Worm (Caenorhabditis elegans): ENCODE measurements around the gene F25H9.7.

The F25H9.7 gene

DNA sequence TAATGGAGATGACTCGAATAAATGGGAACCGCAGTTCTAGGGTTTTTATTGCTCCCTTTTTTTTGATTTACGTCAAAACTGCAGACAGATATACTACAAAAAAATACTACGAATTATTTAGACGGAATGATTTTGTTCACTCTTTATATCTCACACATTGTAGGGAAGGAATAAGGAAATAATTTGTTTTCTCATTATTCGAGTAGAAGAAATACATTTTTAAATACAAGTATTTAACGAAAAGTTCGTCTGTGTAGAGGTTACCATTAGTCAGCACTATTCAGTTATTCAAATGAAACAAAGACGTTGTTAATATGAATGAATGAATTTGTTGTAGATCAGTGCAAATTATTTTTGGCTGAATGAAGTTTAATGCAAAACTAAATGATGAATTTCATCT is 41.4 kb upstream of the F25H9.7 start, which contains the start of gene srd-18:
Gene srd-18, minus strand, starts transcription at position 101 of the 400 bp plus-strand sequence.
- no peak for TF ChIP-seq lsy-2 (tag; optimal IDR thresholded peaks at IDR 0.05)
- TF ChIP-seq unc-39 (tag; optimal IDR thresholded peaks at IDR 0.05): no peak
- no peak for TF ChIP-seq ztf-11 (tag; optimal IDR thresholded peaks at IDR 0.05)
- no peak for TF ChIP-seq nhr-2 (tag; optimal IDR thresholded peaks at IDR 0.05)
- no peak for TF ChIP-seq blmp-1 (tag; optimal IDR thresholded peaks at IDR 0.05)
- TF ChIP-seq drap-1 (GFP tag; optimal IDR thresholded peaks at IDR 0.05): no peak
- TF ChIP-seq ham-2 (GFP tag; optimal IDR thresholded peaks at IDR 0.05): no peak
- TF ChIP-seq mep-1 (tag; optimal IDR thresholded peaks at IDR 0.05): no peak
- no peak for TF ChIP-seq sem-2 (GFP tag; optimal IDR thresholded peaks at IDR 0.05)
- no peak for TF ChIP-seq ceh-39 (tag; optimal IDR thresholded peaks at IDR 0.05)
- no peak for TF ChIP-seq tbx-8 (GFP tag; optimal IDR thresholded peaks at IDR 0.05)
- TF ChIP-seq nhr-76 (tag; optimal IDR thresholded peaks at IDR 0.05): no peak
- no peak for TF ChIP-seq unc-120 (tag; optimal IDR thresholded peaks at IDR 0.05; ENCODE audit: poor library complexity, severe bottlenecking)
- no peak for TF ChIP-seq lin-32 (GFP tag; optimal IDR thresholded peaks at IDR 0.05)
- TF ChIP-seq zip-8 (tag; optimal IDR thresholded peaks at IDR 0.05): no peak

DNA sequence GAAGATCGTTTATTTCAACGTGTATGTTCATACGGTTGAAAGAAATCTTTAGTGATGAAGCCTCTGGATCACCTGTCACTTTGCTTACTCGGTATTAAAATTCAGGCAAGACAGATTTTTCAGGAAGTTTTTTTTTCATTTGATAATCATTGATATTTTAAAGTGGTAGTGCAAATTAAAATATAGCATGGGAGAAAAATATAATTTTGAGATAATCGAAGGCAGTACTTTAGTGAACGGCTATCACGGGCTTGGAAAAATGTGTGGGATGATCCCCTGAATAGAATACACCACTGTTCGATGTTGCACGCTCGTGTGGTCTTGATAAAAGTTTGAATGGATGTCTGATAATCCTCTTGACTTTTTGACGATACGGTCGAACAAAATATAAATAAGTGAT is 40.8 kb upstream of the F25H9.7 start:
- TF ChIP-seq M03D4.4 (tag; optimal IDR thresholded peaks at IDR 0.05): no peak
- TF ChIP-seq lin-13 (tag; optimal IDR thresholded peaks at IDR 0.05): no peak
- TF ChIP-seq ceh-83 (GFP tag; optimal IDR thresholded peaks at IDR 0.05): no peak
- no peak for TF ChIP-seq nhr-76 (tag; optimal IDR thresholded peaks at IDR 0.05)
- TF ChIP-seq zip-8 (tag; optimal IDR thresholded peaks at IDR 0.05): no peak
- no peak for TF ChIP-seq pha-4 (tag; optimal IDR thresholded peaks at IDR 0.05)

DNA sequence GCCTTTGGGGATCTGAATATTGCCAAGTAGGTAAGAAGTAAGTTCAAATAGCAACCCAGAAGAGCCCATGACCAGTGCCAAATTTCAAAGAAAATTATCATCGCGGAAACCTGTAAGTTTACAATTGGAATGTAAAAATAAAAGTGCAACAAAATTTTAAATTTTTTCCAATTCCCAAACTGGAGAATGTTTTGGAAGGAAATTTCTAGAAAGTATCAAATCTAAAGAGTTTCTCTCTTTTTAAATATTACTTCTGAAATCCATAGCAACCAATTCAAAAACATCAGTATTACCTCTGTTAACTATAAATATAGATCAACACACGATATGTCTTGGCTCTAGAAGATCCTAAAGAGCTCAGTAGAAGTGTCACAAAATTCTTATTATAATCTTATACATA is 39.5 kb upstream of the F25H9.7 start, which contains the start of gene srd-19:
Gene srd-19, minus strand, starts transcription at position 101 of the 400 bp plus-strand sequence.
- TF ChIP-seq bed-3 (GFP tag; optimal IDR thresholded peaks at IDR 0.05) (no peak), mls-2 (tag; optimal IDR thresholded peaks at IDR 0.05) (no peak), cnd-1 (tag; optimal IDR thresholded peaks at IDR 0.05) (no peak), ceh-43 (GFP tag; optimal IDR thresholded peaks at IDR 0.05) (no peak), hlh-1 (tag; optimal IDR thresholded peaks at IDR 0.05) (no peak), ham-2 (GFP tag; optimal IDR thresholded peaks at IDR 0.05) (no peak), pha-4 (tag; optimal IDR thresholded peaks at IDR 0.05) (no peak), elt-1 (tag; optimal IDR thresholded peaks at IDR 0.05; ENCODE audit: borderline replicate concordance, insufficient read depth) (no peak), ceh-39 (tag; optimal IDR thresholded peaks at IDR 0.05) (no peak), zip-8 (tag; optimal IDR thresholded peaks at IDR 0.05) (no peak), nhr-76 (tag; optimal IDR thresholded peaks at IDR 0.05) (no peak), lin-32 (GFP tag; optimal IDR thresholded peaks at IDR 0.05) (no peak), nhr-2 (tag; optimal IDR thresholded peaks at IDR 0.05) (no peak), sptf-1 (tag; optimal IDR thresholded peaks at IDR 0.05) (no peak), unc-39 (tag; optimal IDR thresholded peaks at IDR 0.05) (no peak), snpc-4 (tag; optimal IDR thresholded peaks at IDR 0.05) (no peak), M03D4.4 (tag; optimal IDR thresholded peaks at IDR 0.05) (no peak), lsy-2 (tag; optimal IDR thresholded peaks at IDR 0.05) (no peak)

DNA sequence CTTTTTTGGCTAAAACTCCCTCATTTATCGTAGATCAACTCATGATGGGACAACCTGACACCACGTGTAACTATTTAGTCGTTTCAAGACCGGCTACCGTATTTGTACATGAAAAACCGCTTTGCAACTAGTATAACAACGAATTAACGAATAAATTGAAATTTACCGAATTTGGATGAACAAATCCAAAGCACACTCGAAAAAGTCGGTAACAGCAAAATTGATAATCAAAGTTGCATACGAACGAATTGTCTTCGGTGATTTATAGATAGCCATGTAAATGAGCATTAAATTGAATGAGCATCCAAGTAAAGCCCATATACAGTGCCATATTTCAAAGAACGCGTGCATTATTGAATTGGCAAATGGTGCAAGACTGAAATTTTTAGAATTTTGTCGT is 35.8 kb upstream of the F25H9.7 start, which contains the start of gene srd-17:
Gene srd-17, minus strand, starts transcription at position 351 of the 400 bp plus-strand sequence.
- peak; percentile 37 for TF ChIP-seq nhr-12 (tag; optimal IDR thresholded peaks at IDR 0.05)
- TF ChIP-seq ceh-39 (tag; optimal IDR thresholded peaks at IDR 0.05): no peak

DNA sequence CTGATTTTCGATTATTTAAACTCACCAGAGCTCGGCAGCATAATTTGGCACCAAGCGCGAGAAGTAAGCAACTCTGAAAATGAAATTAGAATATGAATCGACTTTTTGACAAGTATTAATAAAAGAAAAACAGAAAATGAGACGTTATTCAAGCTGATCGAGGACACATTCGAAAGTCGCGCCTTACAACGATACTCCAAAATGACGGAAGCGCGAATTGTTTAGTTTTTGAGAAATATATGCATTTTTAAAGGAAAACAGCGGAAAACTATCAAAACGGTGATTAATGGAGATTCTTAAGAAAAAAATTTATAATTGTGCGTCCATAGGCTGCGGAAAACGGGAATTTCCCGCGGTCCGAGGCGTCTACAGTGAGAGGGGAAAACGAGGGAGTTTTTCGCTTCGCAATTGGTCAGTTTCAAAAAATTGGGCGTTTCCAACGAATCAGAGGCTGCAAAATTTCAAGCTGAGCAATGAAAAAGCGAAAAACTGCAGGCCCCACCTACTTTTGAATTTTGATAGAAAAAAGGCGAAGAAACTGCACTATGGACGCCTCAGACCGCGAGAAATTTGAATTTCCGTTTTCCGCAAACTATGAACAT is 30.6 kb upstream of the F25H9.7 start, which contains the start of gene mes-4:
Gene mes-4, minus strand, starts transcription at position 73 of the 602 bp plus-strand sequence.
- TF ChIP-seq nhr-28 (tag; optimal IDR thresholded peaks at IDR 0.05) (no peak), mab-5 (tag; optimal IDR thresholded peaks at IDR 0.05) (no peak), nhr-237 (tag; optimal IDR thresholded peaks at IDR 0.05) (no peak), lin-32 (GFP tag; optimal IDR thresholded peaks at IDR 0.05) (no peak), ceh-83 (GFP tag; optimal IDR thresholded peaks at IDR 0.05) (no peak), mep-1 (tag; optimal IDR thresholded peaks at IDR 0.05) (no peak), nhr-76 (tag; optimal IDR thresholded peaks at IDR 0.05) (no peak), elt-3 (tag; optimal IDR thresholded peaks at IDR 0.05) (no peak), tbx-8 (GFP tag; optimal IDR thresholded peaks at IDR 0.05) (no peak), ceh-39 (tag; optimal IDR thresholded peaks at IDR 0.05) (no peak), unc-39 (tag; optimal IDR thresholded peaks at IDR 0.05) (no peak), unc-62 (GFP tag; optimal IDR thresholded peaks at IDR 0.05) (no peak), sem-2 (GFP tag; optimal IDR thresholded peaks at IDR 0.05) (no peak), mls-2 (tag; optimal IDR thresholded peaks at IDR 0.05) (no peak), bed-3 (GFP tag; optimal IDR thresholded peaks at IDR 0.05) (no peak), elt-1 (tag; optimal IDR thresholded peaks at IDR 0.05; ENCODE audit: borderline replicate concordance, insufficient read depth) (no peak), unc-120 (tag; optimal IDR thresholded peaks at IDR 0.05; ENCODE audit: poor library complexity, severe bottlenecking) (no peak)

Data from whole organism, mixed stage, embryonic.